Fruit fly (Drosophila melanogaster): Measurements from ENCODE around the gene CG7320.

dm6 chr3L:18212237-18212653, 11.0 kb downstream of the CG7320 start:
- TF ChIP-seq CG8478 (optimal IDR thresholded peaks at IDR 0.05), result no peak
- no peak for TF ChIP-seq CTCF (optimal IDR thresholded peaks at IDR 0.05)

Data from S2 (cell line).